Worm (Caenorhabditis elegans): ENCODE data around the gene clec-72.

ce11 chrIV:3902955-3903354, 41.7 kb upstream of the clec-72 start, which contains the start of gene F56D6.6:
- TF ChIP-seq med-1 (GFP tag; optimal IDR thresholded peaks at IDR 0.05; ENCODE audit: insufficient read depth) = no peak
- no peak for TF ChIP-seq ztf-29 (GFP tag; IDR thresholded peaks at IDR 0.05)
